Worm (Caenorhabditis elegans) whole organism, late embryonic: Measurements from ENCODE around the gene mks-5.

ENCODE experiments used
- T23F11.4 ChIP-seq: fragments of 200-800 bp; sonication (Bioruptor generic); optimal IDR thresholded peaks from 2 replicates; lab custom pipeline; 2018; ENCODE audit warnings: mild to moderate bottlenecking, missing genetic modification characterization, missing compliant biosample characterization
- ceh-14 ChIP-seq: sonication (generic microtip); optimal IDR thresholded peaks from 2 replicates; lab custom pipeline; 2016; ENCODE audit warnings: missing genotype, missing genetic modification characterization, missing compliant biosample characterization
- ceh-22 ChIP-seq: sonication (generic microtip); optimal IDR thresholded peaks from 2 replicates; lab custom pipeline; 2017; ENCODE audit warnings: missing biosample characterization, missing genetic modification characterization
- che-1 ChIP-seq: sonication (generic microtip); optimal IDR thresholded peaks from 2 replicates; lab custom pipeline; 2016; ENCODE audit warnings: mild to moderate bottlenecking, missing genetic modification characterization, missing compliant biosample characterization
- dve-1 ChIP-seq: sonication (generic microtip); optimal IDR thresholded peaks from 2 replicates; lab custom pipeline; 2017; ENCODE audit warnings: antibody characterized with exemption, mild to moderate bottlenecking, missing genetic modification characterization, missing compliant biosample characterization
- elt-2 ChIP-seq: sonication (generic microtip); optimal IDR thresholded peaks from 2 replicates; lab custom pipeline; 2016; ENCODE audit warnings: missing genetic modification reagents, missing genetic modification characterization, missing compliant biosample characterization
- ets-4 ChIP-seq: sonication (generic microtip); optimal IDR thresholded peaks from 2 replicates; lab custom pipeline; 2016; ENCODE audit warnings: missing genetic modification characterization, missing compliant biosample characterization
- fkh-10 ChIP-seq: fragments of 150-350 bp; optimal IDR thresholded peaks from 2 replicates; lab custom pipeline; 2014; ENCODE audit warnings: missing biosample characterization, missing genetic modification reagents, missing genetic modification characterization
- hlh-30 ChIP-seq: sonication (generic microtip); optimal IDR thresholded peaks from 2 replicates; lab custom pipeline; 2017; ENCODE audit warnings: antibody characterized with exemption, missing genetic modification characterization, missing compliant biosample characterization; ENCODE audit not compliant: insufficient read depth
- nfya-1 ChIP-seq: sonication (generic microtip); optimal IDR thresholded peaks from 2 replicates; lab custom pipeline; 2017; ENCODE audit warnings: missing genetic modification characterization, mild to moderate bottlenecking, missing compliant biosample characterization, antibody characterized with exemption, moderate library complexity
- pqm-1 ChIP-seq: sonication (generic microtip); optimal IDR thresholded peaks from 2 replicates; lab custom pipeline; 2016; ENCODE audit warnings: missing genetic modification characterization, missing compliant biosample characterization
- tbx-2 ChIP-seq: sonication (generic microtip); optimal IDR thresholded peaks from 2 replicates; lab custom pipeline; 2016; ENCODE audit warnings: missing genetic modification characterization, missing compliant biosample characterization

DNA sequence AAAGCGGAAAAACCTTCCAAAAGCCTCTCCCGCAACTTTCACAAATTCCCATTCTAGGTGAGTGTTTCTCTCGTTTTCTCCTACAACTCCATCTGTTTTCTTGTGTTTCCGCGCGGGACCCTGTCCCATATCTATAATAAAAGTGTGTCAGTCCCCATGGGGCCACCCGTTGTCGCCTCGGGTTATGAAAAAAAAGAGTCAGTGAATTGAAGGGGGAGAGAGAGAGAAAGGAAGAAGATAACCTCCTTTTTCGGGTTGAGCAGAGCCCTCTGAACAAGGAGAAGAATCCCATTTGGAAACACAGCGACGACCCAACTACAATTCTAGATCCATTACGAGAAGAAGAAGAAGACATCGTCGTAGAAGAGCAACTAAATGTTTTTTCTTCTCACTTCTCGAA is 2.9 kb upstream of the mks-5 start, which contains the start of gene C09G5.13:
- TF ChIP-seq dve-1 (tag; lab: Kevin White, UChicago) (no peak), nfya-1 (tag; lab: Kevin White, UChicago) (no peak), hlh-30 (no peak), tbx-2 (tag; lab: Kevin White, UChicago) (no peak), elt-2 (tag; lab: Kevin White, UChicago) (no peak), che-1 (tag; lab: Kevin White, UChicago) (no peak), ceh-22 (tag; lab: Kevin White, UChicago) (no peak), fkh-10 (no peak), ets-4 (tag; lab: Kevin White, UChicago) (no peak), T23F11.4 (GFP tag; lab: Kevin White, UChicago) (no peak), ceh-14 (tag; lab: Kevin White, UChicago) (no peak), pqm-1 (tag; lab: Kevin White, UChicago) (no peak)
